Fruit fly (Drosophila melanogaster) whole organism, embryonic: ENCODE data around the gene Rab9Fa.
A peak's percentile ranks its signal among the peaks of the same experiment; 100 is the strongest.

Experiments used
- Abd-B ChIP-seq: fragments of 200-800 bp; sonication (Bioruptor generic); optimal IDR thresholded peaks from 2 replicates; lab custom pipeline; 2018; ENCODE audit warnings: missing biosample characterization, mild to moderate bottlenecking, missing genetic modification characterization, moderate library complexity
- Asciz ChIP-seq: fragments of 200-800 bp; sonication (Bioruptor generic); optimal IDR thresholded peaks from 2 replicates; lab custom pipeline; 2017; ENCODE audit warnings: missing biosample characterization, mild to moderate bottlenecking, missing genetic modification characterization, missing genetic modification reagents
- CG10209 ChIP-seq: fragments of 200-800 bp; sonication (Bioruptor generic); optimal IDR thresholded peaks from 3 replicates; lab custom pipeline; 2017; ENCODE audit warnings: missing biosample characterization, mild to moderate bottlenecking, missing genetic modification characterization, missing genetic modification reagents
- CG12071 ChIP-seq: fragments of 200-800 bp; sonication (Bioruptor generic); optimal IDR thresholded peaks from 3 replicates; lab custom pipeline; 2018; ENCODE audit warnings: missing biosample characterization, mild to moderate bottlenecking, missing genetic modification characterization
- CG12391 ChIP-seq: fragments of 200-800 bp; sonication (Bioruptor generic); optimal IDR thresholded peaks from 3 replicates; lab custom pipeline; 2018; ENCODE audit warnings: missing biosample characterization, mild to moderate bottlenecking, missing genetic modification characterization, moderate library complexity
- CG12659 ChIP-seq: fragments of 200-800 bp; sonication (Bioruptor generic); optimal IDR thresholded peaks from 3 replicates; lab custom pipeline; 2017; ENCODE audit warnings: mild to moderate bottlenecking, missing biosample characterization, missing genetic modification reagents, missing genetic modification characterization
- CG15073 ChIP-seq: fragments of 200-800 bp; sonication (Bioruptor generic); optimal IDR thresholded peaks from 2 replicates; lab custom pipeline; 2016; ENCODE audit warnings: missing biosample characterization, missing genetic modification characterization
- CG17361 ChIP-seq: fragments of 200-800 bp; sonication (Bioruptor generic); IDR thresholded peaks from 3 replicates; pipeline ENCODE4 v1.3.6; 2022; ENCODE audit warnings: missing biosample characterization, missing genetic modification characterization
- CG17829 ChIP-seq: fragments of 200-800 bp; optimal IDR thresholded peaks from 2 replicates; lab custom pipeline; 2019; ENCODE audit warnings: missing biosample characterization, mild to moderate bottlenecking, missing genetic modification characterization, moderate library complexity
- CG2202 ChIP-seq: fragments of 200-800 bp; sonication (Bioruptor generic); optimal IDR thresholded peaks from 2 replicates; lab custom pipeline; 2018; ENCODE audit warnings: missing biosample characterization, mild to moderate bottlenecking, missing genetic modification characterization
- CG2875 ChIP-seq: fragments of 200-800 bp; sonication (Bioruptor generic); optimal IDR thresholded peaks from 2 replicates; lab custom pipeline; 2017; ENCODE audit warnings: missing biosample characterization, mild to moderate bottlenecking, missing genetic modification characterization, missing genetic modification reagents
- CG30020 ChIP-seq: fragments of 200-800 bp; optimal IDR thresholded peaks from 2 replicates; lab custom pipeline; 2019; ENCODE audit warnings: missing biosample characterization, mild to moderate bottlenecking, missing genetic modification characterization, moderate library complexity
- CG31388 ChIP-seq: fragments of 200-800 bp; sonication (Bioruptor generic); optimal IDR thresholded peaks from 2 replicates; lab custom pipeline; 2016; ENCODE audit warnings: missing biosample characterization, missing genetic modification characterization
- CG32767 ChIP-seq: fragments of 200-800 bp; sonication (Bioruptor generic); IDR thresholded peaks from 2 replicates; pipeline ENCODE4 v1.3.6; 2022; ENCODE audit warnings: missing biosample characterization, missing genetic modification characterization
- CG32772 ChIP-seq: fragments of 200-800 bp; sonication (Bioruptor generic); IDR thresholded peaks from 2 replicates; pipeline ENCODE4 v1.3.6; 2022; ENCODE audit warnings: missing biosample characterization, missing genetic modification characterization
- CG9215 ChIP-seq: fragments of 200-800 bp; sonication (Bioruptor generic); IDR thresholded peaks from 2 replicates; pipeline ENCODE4 v1.3.6; 2022; ENCODE audit warnings: missing biosample characterization, missing genetic modification characterization
- CkIIα-i1 ChIP-seq: fragments of 200-800 bp; sonication (Bioruptor generic); IDR thresholded peaks from 2 replicates; pipeline ENCODE4 v1.3.6; 2022; ENCODE audit warnings: missing biosample characterization, missing genetic modification characterization
- D19B ChIP-seq: fragments of 200-800 bp; sonication (Bioruptor generic); optimal IDR thresholded peaks from 2 replicates; lab custom pipeline; 2017; ENCODE audit warnings: missing biosample characterization, mild to moderate bottlenecking, missing genetic modification characterization
- E2f1 ChIP-seq: fragments of 200-800 bp; sonication (Bioruptor generic); IDR thresholded peaks from 2 replicates; pipeline ENCODE4 v1.3.6; 2022; ENCODE audit warnings: missing biosample characterization, missing genetic modification characterization
- Elba2 ChIP-seq: fragments of 200-800 bp; sonication (Bioruptor generic); optimal IDR thresholded peaks from 3 replicates; lab custom pipeline; 2016; ENCODE audit warnings: missing biosample characterization, missing genetic modification characterization
- Hr39 ChIP-seq: fragments of >200 bp; optimal IDR thresholded peaks from 2 replicates; lab custom pipeline; 2017
- Kr ChIP-seq: fragments of 200-800 bp; sonication (Bioruptor generic); optimal IDR thresholded peaks from 2 replicates; lab custom pipeline; 2017; ENCODE audit warnings: missing biosample characterization, mild to moderate bottlenecking, missing genetic modification characterization
- Lpt ChIP-seq: fragments of >200 bp; optimal IDR thresholded peaks from 2 replicates; lab custom pipeline; 2018; ENCODE audit warnings: missing biosample characterization, missing genetic modification characterization
- Nf-YC ChIP-seq: fragments of 200-800 bp; optimal IDR thresholded peaks from 3 replicates; lab custom pipeline; 2019; ENCODE audit warnings: missing biosample characterization, mild to moderate bottlenecking, missing genetic modification characterization, moderate library complexity
- Oli ChIP-seq: fragments of 200-800 bp; sonication (Bioruptor generic); optimal IDR thresholded peaks from 2 replicates; lab custom pipeline; 2018; ENCODE audit warnings: missing biosample characterization, mild to moderate bottlenecking, missing genetic modification characterization, moderate library complexity
- TFAM ChIP-seq: fragments of 200-800 bp; sonication (Bioruptor generic); optimal IDR thresholded peaks from 2 replicates; lab custom pipeline; 2017; ENCODE audit warnings: missing biosample characterization, missing genetic modification characterization, inconsistent platforms
- cato ChIP-seq: fragments of 200-800 bp; sonication (Bioruptor generic); optimal IDR thresholded peaks from 2 replicates; lab custom pipeline; 2016; ENCODE audit warnings: missing biosample characterization, missing genetic modification characterization, borderline replicate concordance
- cg ChIP-seq: fragments of 200-800 bp; sonication (Bioruptor generic); optimal IDR thresholded peaks from 3 replicates; lab custom pipeline; 2019; ENCODE audit warnings: missing biosample characterization, mild to moderate bottlenecking, missing genetic modification characterization, moderate library complexity
- chn ChIP-seq: fragments of 200-800 bp; sonication (Bioruptor generic); optimal IDR thresholded peaks from 2 replicates; lab custom pipeline; 2016; ENCODE audit warnings: missing biosample characterization, missing genetic modification characterization
- corto ChIP-seq: fragments of 200-800 bp; sonication (Bioruptor generic); optimal IDR thresholded peaks from 2 replicates; lab custom pipeline; 2016; ENCODE audit warnings: missing biosample characterization, mild to moderate bottlenecking, missing genetic modification characterization, moderate library complexity
- crol ChIP-seq: fragments of 200-800 bp; sonication (Bioruptor generic); IDR thresholded peaks from 2 replicates; pipeline ENCODE4 v1.3.6; 2022; ENCODE audit warnings: missing biosample characterization, missing genetic modification characterization
- ems ChIP-seq: fragments of 200-800 bp; sonication (Bioruptor generic); optimal IDR thresholded peaks from 3 replicates; lab custom pipeline; 2016; ENCODE audit warnings: missing biosample characterization, missing genetic modification characterization
- fd64A ChIP-seq: fragments of 200-800 bp; sonication (Bioruptor generic); optimal IDR thresholded peaks from 3 replicates; lab custom pipeline; 2018; ENCODE audit warnings: missing biosample characterization, mild to moderate bottlenecking, missing genetic modification characterization
- jumu ChIP-seq: fragments of 200-800 bp; sonication (Bioruptor generic); optimal IDR thresholded peaks from 3 replicates; lab custom pipeline; 2016; ENCODE audit warnings: missing biosample characterization, missing genetic modification characterization
- lilli ChIP-seq: fragments of 200-800 bp; sonication (Bioruptor generic); optimal IDR thresholded peaks from 3 replicates; lab custom pipeline; 2016; ENCODE audit warnings: missing biosample characterization, missing genetic modification characterization
- luna ChIP-seq: fragments of 200-800 bp; sonication (Bioruptor generic); optimal IDR thresholded peaks from 2 replicates; lab custom pipeline; 2016; ENCODE audit warnings: missing biosample characterization, missing genetic modification characterization
- p53 ChIP-seq: fragments of 200-800 bp; sonication (Bioruptor generic); optimal IDR thresholded peaks from 2 replicates; lab custom pipeline; 2016; ENCODE audit warnings: missing biosample characterization, missing genetic modification characterization
- pum ChIP-seq: fragments of 200-800 bp; sonication (Bioruptor generic); optimal IDR thresholded peaks from 2 replicates; lab custom pipeline; 2016; ENCODE audit warnings: missing biosample characterization, missing genetic modification characterization
- pzg ChIP-seq: fragments of 200-800 bp; sonication (Bioruptor generic); optimal IDR thresholded peaks from 3 replicates; lab custom pipeline; 2018; ENCODE audit warnings: missing biosample characterization, mild to moderate bottlenecking, missing genetic modification characterization, moderate library complexity
- run ChIP-seq: fragments of 200-800 bp; sonication (Bioruptor generic); optimal IDR thresholded peaks from 3 replicates; lab custom pipeline; 2018; ENCODE audit warnings: missing biosample characterization, mild to moderate bottlenecking, missing genetic modification characterization
- scrt ChIP-seq: fragments of 200-800 bp; sonication (Bioruptor generic); optimal IDR thresholded peaks from 2 replicates; lab custom pipeline; 2018; ENCODE audit warnings: missing biosample characterization, mild to moderate bottlenecking, missing genetic modification characterization, moderate library complexity
- sim ChIP-seq: fragments of 200-800 bp; sonication (Bioruptor generic); IDR thresholded peaks from 2 replicates; pipeline ENCODE4 v1.3.6; 2022; ENCODE audit warnings: missing biosample characterization, missing genetic modification characterization
- slp2 ChIP-seq: fragments of 200-800 bp; sonication (Bioruptor generic); optimal IDR thresholded peaks from 2 replicates; lab custom pipeline; 2016; ENCODE audit warnings: missing biosample characterization, missing genetic modification characterization
- sob ChIP-seq: fragments of 200-800 bp; sonication (Bioruptor generic); IDR thresholded peaks from 2 replicates; pipeline ENCODE4 v1.3.6; 2022; ENCODE audit warnings: missing biosample characterization, missing genetic modification characterization
- sqz ChIP-seq: fragments of 200-800 bp; sonication (Bioruptor generic); optimal IDR thresholded peaks from 3 replicates; lab custom pipeline; 2018; ENCODE audit warnings: missing biosample characterization, mild to moderate bottlenecking, missing genetic modification characterization
- ttk ChIP-seq: fragments of 200-800 bp; sonication (Bioruptor generic); IDR thresholded peaks from 2 replicates; pipeline ENCODE4 v2.1.2; 2022; ENCODE audit warnings: missing biosample characterization, missing genetic modification characterization
- twi ChIP-seq: fragments of 200-800 bp; optimal IDR thresholded peaks from 2 replicates; lab custom pipeline; 2019; ENCODE audit warnings: missing biosample characterization, mild to moderate bottlenecking, missing genetic modification characterization, moderate library complexity
- vvl ChIP-seq: fragments of 200-800 bp; sonication (Bioruptor generic); IDR thresholded peaks from 2 replicates; pipeline ENCODE4 v1.3.6; 2022; ENCODE audit warnings: missing biosample characterization, missing genetic modification characterization
- wor ChIP-seq: fragments of 200-800 bp; sonication (Bioruptor generic); IDR thresholded peaks from 2 replicates; pipeline ENCODE4 v1.3.6; 2022; ENCODE audit warnings: missing biosample characterization, missing genetic modification characterization
- zf30C ChIP-seq: fragments of 200-800 bp; sonication (Bioruptor generic); optimal IDR thresholded peaks from 3 replicates; lab custom pipeline; 2018; ENCODE audit warnings: missing biosample characterization, mild to moderate bottlenecking, missing genetic modification characterization
- zfh2 ChIP-seq: fragments of 200-800 bp; sonication (Bioruptor generic); optimal IDR thresholded peaks from 2 replicates; lab custom pipeline; 2016; ENCODE audit warnings: missing biosample characterization, missing genetic modification characterization

Gene Rab9Fa

DNA sequence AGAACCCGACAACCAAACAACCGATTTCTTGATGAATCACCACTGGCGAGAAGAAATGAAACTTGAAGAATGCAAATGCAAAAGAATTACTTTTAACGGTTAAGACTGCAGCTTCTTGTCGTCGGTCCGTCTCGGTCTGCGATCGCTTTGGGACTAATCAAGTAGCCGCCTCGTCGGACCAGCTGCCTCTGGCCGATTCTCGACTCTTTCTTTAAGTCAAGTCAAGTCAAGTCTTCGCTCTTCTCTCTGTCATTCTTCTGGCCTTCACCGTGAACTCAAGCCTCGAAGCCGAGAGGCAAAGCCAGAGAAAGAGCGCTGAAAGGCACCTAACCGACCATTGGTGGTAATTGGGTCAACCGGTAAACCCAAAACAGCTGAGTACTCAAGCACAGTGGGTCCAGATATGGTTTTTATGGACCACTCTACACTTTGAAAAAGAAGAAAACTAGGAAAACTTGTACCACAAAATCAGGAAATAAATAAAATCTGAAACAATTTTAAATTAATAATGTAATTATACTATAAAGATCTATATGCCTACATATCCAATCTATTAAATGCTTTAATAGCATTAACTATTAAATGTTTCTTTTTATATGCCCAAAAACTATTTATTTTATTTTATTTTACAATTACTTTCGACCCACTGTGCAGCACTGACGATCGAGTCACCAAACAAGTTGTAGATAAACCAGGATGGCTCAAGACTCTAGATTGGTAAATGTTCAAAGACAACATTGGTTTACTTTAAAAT is 16.3 kb upstream of the Rab9Fa start, which contains the start of gene C901 (continued):
- no peak for TF ChIP-seq TFAM (GFP tag; lab: Kevin White, UChicago)
- peak; percentile 10 for TF ChIP-seq lilli
- peak; percentile 55 for TF ChIP-seq CG10209
- TF ChIP-seq zf30C (GFP tag; lab: Kevin White, UChicago) = no peak
- TF ChIP-seq scrt = no peak
- TF ChIP-seq cato (GFP tag; lab: Kevin White, UChicago) = peak; percentile 2
- TF ChIP-seq Hr39 = no peak
- no peak for TF ChIP-seq chn (GFP tag; lab: Kevin White, UChicago)
- TF ChIP-seq CG31388 = no peak
- TF ChIP-seq sqz = peak; percentile 54
- peak; percentile 64 for TF ChIP-seq CG12659 (GFP tag; lab: Kevin White, UChicago)
- TF ChIP-seq pzg (GFP tag; lab: Kevin White, UChicago) = no peak
- no peak for TF ChIP-seq CG12071 (GFP tag; lab: Kevin White, UChicago)
- 0 out of 2 replicates have a peak, but pooled peaks have one; percentile 18 for TF ChIP-seq CG9215
- TF ChIP-seq Elba2 = no peak
- TF ChIP-seq ems (GFP tag; lab: Kevin White, UChicago) = no peak
- peak; percentile 78 for TF ChIP-seq vvl (GFP tag; lab: Robert Waterston, UW)
- no peak for TF ChIP-seq pum (GFP tag; lab: Kevin White, UChicago)
- no peak for TF ChIP-seq p53 (GFP tag; lab: Kevin White, UChicago)
- peak; percentile 75 for TF ChIP-seq CG12391 (tag; lab: Kevin White, UChicago)
- peak; percentile 67 for TF ChIP-seq E2f1 (GFP tag; lab: Robert Waterston, UW)
- TF ChIP-seq Oli = peak; percentile 79
- TF ChIP-seq slp2 = no peak
- no peak for TF ChIP-seq jumu (GFP tag; lab: Kevin White, UChicago)
- TF ChIP-seq CG17361 (GFP tag; lab: Robert Waterston, UW) = peak; percentile 89
- peak; percentile 49 for TF ChIP-seq CG2202 (tag; lab: Kevin White, UChicago)
- TF ChIP-seq CG32772 = no peak
- peak; percentile 69 for TF ChIP-seq ttk (GFP tag; lab: Robert Waterston, UW)
- no peak for TF ChIP-seq sob (GFP tag; lab: Robert Waterston, UW)
- TF ChIP-seq CG2875 = peak; percentile 42
- TF ChIP-seq Asciz (GFP tag; lab: Kevin White, UChicago) = peak; percentile 67
- TF ChIP-seq luna (GFP tag; lab: Kevin White, UChicago) = no peak
- TF ChIP-seq wor (GFP tag; lab: Robert Waterston, UW) = peak; percentile 51; the same call in 1 of the 2 replicates
- TF ChIP-seq CG15073 = no peak
- TF ChIP-seq twi (tag; lab: Kevin White, UChicago) = peak; percentile 60
- peak; percentile 52 for TF ChIP-seq Nf-YC (tag; lab: Kevin White, UChicago)
- TF ChIP-seq Abd-B (GFP tag; lab: Kevin White, UChicago) = peak; percentile 42
- no peak for TF ChIP-seq zfh2 (GFP tag; lab: Kevin White, UChicago)
- TF ChIP-seq CkIIα-i1 (GFP tag; lab: Robert Waterston, UW) = no peak
- peak; percentile 62; the same call in 1 of the 2 replicates for TF ChIP-seq CG32767 (GFP tag; lab: Robert Waterston, UW)
- no peak for TF ChIP-seq corto (GFP tag; lab: Kevin White, UChicago)
- peak; percentile 56 for TF ChIP-seq run (tag; lab: Kevin White, UChicago)
- TF ChIP-seq Lpt (GFP tag; lab: Kevin White, UChicago) = no peak
- no peak for TF ChIP-seq D19B (GFP tag; lab: Kevin White, UChicago)
- TF ChIP-seq CG30020 (tag; lab: Kevin White, UChicago) = peak; percentile 37
- no peak for TF ChIP-seq fd64A
- no peak for TF ChIP-seq Kr (GFP tag; lab: Kevin White, UChicago)
- no peak for TF ChIP-seq crol
- TF ChIP-seq sim (GFP tag; lab: Robert Waterston, UW) = no peak
- peak; percentile 68 for TF ChIP-seq CG17829 (tag; lab: Kevin White, UChicago)
- TF ChIP-seq cg (GFP tag; lab: Kevin White, UChicago) = no peak
